Worm (Caenorhabditis elegans): ENCODE results near the gene C44C10.5.
A peak's percentile ranks its signal among the peaks of the same experiment; 100 is the strongest.

The C44C10.5 gene

ce11 chrX:11673063-11673759 lies 17.1 kb upstream of the C44C10.5 start:
- TF ChIP-seq tbx-2 (tag; optimal IDR thresholded peaks at IDR 0.05) (no peak), lin-15B (tag; optimal IDR thresholded peaks at IDR 0.05) (no peak), pha-4 (tag; optimal IDR thresholded peaks at IDR 0.05) (no peak), nhr-43 (tag; optimal IDR thresholded peaks at IDR 0.05; ENCODE audit: poor library complexity, severe bottlenecking) (no peak), egl-27 (tag; optimal IDR thresholded peaks at IDR 0.05) (no peak), ztf-11 (tag; optimal IDR thresholded peaks at IDR 0.05) (no peak), nhr-77 (tag; optimal IDR thresholded peaks at IDR 0.05) (no peak), elt-3 (tag; optimal IDR thresholded peaks at IDR 0.05) (no peak), ama-1 (optimal IDR thresholded peaks at IDR 0.05) (no peak), mml-1 (tag; optimal IDR thresholded peaks at IDR 0.05) (no peak), nhr-12 (tag; optimal IDR thresholded peaks at IDR 0.05) (no peak), hmg-11 (tag; optimal IDR thresholded peaks at IDR 0.05) (no peak)

DNA sequence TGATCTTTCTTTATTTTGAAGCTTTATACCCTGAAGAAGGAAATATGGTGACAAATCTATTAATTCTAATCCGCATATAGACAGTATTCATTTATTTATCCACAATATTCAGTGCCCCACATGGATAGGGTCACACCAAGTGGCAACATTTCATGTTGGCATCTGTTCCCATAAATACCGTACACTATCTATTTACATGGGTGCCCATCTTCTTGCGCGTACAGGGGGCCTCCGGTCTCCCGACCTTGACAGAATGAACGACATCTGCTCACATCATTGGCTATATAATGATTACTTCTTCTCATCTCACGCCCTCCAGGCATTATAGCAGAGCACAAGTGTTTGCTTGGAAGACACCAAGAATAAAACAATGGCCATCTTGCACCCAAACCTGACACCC lies 14.8 kb upstream of the C44C10.5 start:
- TF ChIP-seq unc-39 (tag; optimal IDR thresholded peaks at IDR 0.05) = no peak
- no peak for TF ChIP-seq pha-4 (tag; optimal IDR thresholded peaks at IDR 0.05)
- TF ChIP-seq ceh-16 (tag; optimal IDR thresholded peaks at IDR 0.05) = no peak
- no peak for TF ChIP-seq nhr-67 (tag; optimal IDR thresholded peaks at IDR 0.05)
- TF ChIP-seq nhr-77 (tag; optimal IDR thresholded peaks at IDR 0.05) = no peak
- TF ChIP-seq mml-1 (tag; optimal IDR thresholded peaks at IDR 0.05) = no peak
- TF ChIP-seq egl-5 (tag; optimal IDR thresholded peaks at IDR 0.05) = no peak
- TF ChIP-seq jun-1 (tag; optimal IDR thresholded peaks at IDR 0.05) = no peak
- TF ChIP-seq lin-39 (tag; optimal IDR thresholded peaks at IDR 0.05) = no peak
- no peak for TF ChIP-seq nhr-25 (tag; optimal IDR thresholded peaks at IDR 0.05)

- TF ChIP-seq pha-4 (tag; optimal IDR thresholded peaks at IDR 0.05) (peak; percentile 33), fkh-2 (tag; optimal IDR thresholded peaks at IDR 0.05) (no peak), elt-3 (tag; optimal IDR thresholded peaks at IDR 0.05) (no peak), elt-2 (tag; optimal IDR thresholded peaks at IDR 0.05) (peak; percentile 65), zag-1 (tag; optimal IDR thresholded peaks at IDR 0.05) (no peak)
Measured at ce11 chrX:11679211-11679977, 10.9 kb upstream of the C44C10.5 start.

ce11 chrX:11680851-11681250 lies 9.5 kb upstream of the C44C10.5 start, which contains the start of gene T04F8.7:
Gene T04F8.7, minus strand, starts transcription at chrX:11680980.
- peak; percentile 91 for TF ChIP-seq elt-2 (tag; optimal IDR thresholded peaks at IDR 0.05)
- TF ChIP-seq pqm-1 (tag; optimal IDR thresholded peaks at IDR 0.05) = peak; percentile 79
- TF ChIP-seq jun-1 (tag; optimal IDR thresholded peaks at IDR 0.05) = peak; percentile 15
- TF ChIP-seq nfya-1 (tag; optimal IDR thresholded peaks at IDR 0.05; ENCODE audit: insufficient read depth) = no peak

ce11 chrX:11684261-11684660 lies 6.1 kb upstream of the C44C10.5 start, which contains the start of gene hnd-1:
Gene hnd-1, plus strand, starts transcription at chrX:11684561.
- TF ChIP-seq egl-27 (tag; optimal IDR thresholded peaks at IDR 0.05) (no peak), ceh-9 (tag; optimal IDR thresholded peaks at IDR 0.05) (no peak), nhr-76 (tag; optimal IDR thresholded peaks at IDR 0.05) (no peak), elt-3 (tag; optimal IDR thresholded peaks at IDR 0.05) (no peak)

DNA sequence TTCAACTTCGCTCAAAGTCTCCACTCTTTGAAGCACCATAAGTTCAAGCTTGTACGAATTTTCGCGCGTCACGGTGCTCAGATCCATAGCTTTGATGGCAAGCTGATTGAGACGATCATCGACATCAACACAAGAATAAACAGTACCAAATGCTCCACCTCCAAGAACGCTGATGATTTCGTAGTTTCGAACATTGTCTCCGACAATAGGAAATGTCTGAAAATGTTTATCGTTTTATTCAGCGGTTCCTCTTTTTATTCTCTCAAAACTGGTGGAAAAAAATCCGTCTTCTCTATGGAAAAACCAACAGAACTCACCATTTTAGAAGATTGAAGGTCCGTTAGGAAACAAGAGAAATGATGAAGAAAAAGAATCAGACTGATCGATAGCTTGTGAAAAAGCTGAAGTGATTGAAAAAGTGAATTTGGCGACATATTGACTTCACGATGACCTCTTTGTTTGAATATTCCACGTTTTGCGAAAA lies 2.5 kb upstream of the C44C10.5 start, which contains the start of gene C44C10.7:
Gene C44C10.7 (minus strand): TSS at position 434 of the 484 bp plus-strand sequence.
- TF ChIP-seq nhr-237 (tag; optimal IDR thresholded peaks at IDR 0.05) (no peak), nhr-67 (tag; optimal IDR thresholded peaks at IDR 0.05) (no peak), elt-3 (tag; optimal IDR thresholded peaks at IDR 0.05) (no peak), aly-2 (tag; optimal IDR thresholded peaks at IDR 0.05) (no peak), eor-1 (tag; optimal IDR thresholded peaks at IDR 0.05) (no peak), zag-1 (tag; optimal IDR thresholded peaks at IDR 0.05) (no peak), mml-1 (tag; optimal IDR thresholded peaks at IDR 0.05) (no peak), lsy-12 (tag; optimal IDR thresholded peaks at IDR 0.05) (no peak), unc-62 (GFP tag; optimal IDR thresholded peaks at IDR 0.05) (no peak), nhr-11 (tag; optimal IDR thresholded peaks at IDR 0.05) (no peak), lin-15B (tag; optimal IDR thresholded peaks at IDR 0.05) (no peak)

Data from whole organism, L3 larva.